Worm (Caenorhabditis elegans) whole organism, L4 larva: Measurements from ENCODE around the gene col-126.

Experiments used
- F49E8.2 ChIP-seq: sonication (generic microtip); optimal IDR thresholded peaks from 2 replicates; lab custom pipeline; 2016; ENCODE audit warnings: missing compliant biosample characterization, mild to moderate bottlenecking, missing genetic modification characterization, borderline replicate concordance
- T26A8.4 ChIP-seq: fragments of 200-800 bp; sonication (Bioruptor generic); IDR thresholded peaks from 2 replicates; pipeline ENCODE4 v1.3.6; 2022; ENCODE audit warnings: missing genetic modification characterization, missing compliant biosample characterization
- dmd-8 ChIP-seq: fragments of 200-800 bp; sonication (Bioruptor generic); IDR thresholded peaks from 2 replicates; pipeline ENCODE4 v1.3.6; 2022; ENCODE audit warnings: missing genetic modification characterization, missing compliant biosample characterization
- egl-27 ChIP-seq: sonication (generic microtip); optimal IDR thresholded peaks from 3 replicates; lab custom pipeline; 2017; ENCODE audit warnings: missing biosample characterization, missing genetic modification reagents, missing genetic modification characterization
- fkh-10 ChIP-seq: fragments of 150-350 bp; optimal IDR thresholded peaks from 2 replicates; lab custom pipeline; 2014; ENCODE audit warnings: missing biosample characterization, missing genetic modification reagents, missing genetic modification characterization
- fos-1 ChIP-seq: fragments of 150-350 bp; optimal IDR thresholded peaks from 2 replicates; lab custom pipeline; 2014; ENCODE audit warnings: missing biosample characterization, missing genetic modification characterization
- lin-13 ChIP-seq: fragments of 150-350 bp; optimal IDR thresholded peaks from 2 replicates; lab custom pipeline; 2014; ENCODE audit warnings: missing biosample characterization, missing genetic modification reagents, missing genetic modification characterization
- lsy-2 ChIP-seq, 2 experiments: fragments of 150-350 bp in 1 of 2; sonication (generic microtip) in 1 of 2; optimal IDR thresholded peaks; 2 replicates each; lab custom pipeline; 2014 to 2017; ENCODE audit warnings: missing biosample characterization in 2 of 2, missing genetic modification characterization in 2 of 2
- nhr-237 ChIP-seq: sonication (generic microtip); optimal IDR thresholded peaks from 2 replicates; lab custom pipeline; 2017; ENCODE audit warnings: missing biosample characterization, missing genetic modification characterization
- sdz-12 ChIP-seq: fragments of 200-800 bp; sonication (Bioruptor generic); optimal IDR thresholded peaks from 2 replicates; lab custom pipeline; 2018; ENCODE audit warnings: mild to moderate bottlenecking, missing genetic modification characterization, missing compliant biosample characterization
- snpc-1.2 ChIP-seq: fragments of 200-800 bp; sonication (Bioruptor generic); IDR thresholded peaks from 2 replicates; pipeline ENCODE4 v1.3.6; 2022; ENCODE audit warnings: missing genetic modification reagents, missing genetic modification characterization, missing compliant biosample characterization
- tra-1 ChIP-seq: fragments of 200-800 bp; sonication (Bioruptor generic); IDR thresholded peaks from 2 replicates; pipeline ENCODE4 v1.3.6; 2022; ENCODE audit warnings: missing genetic modification reagents, missing genetic modification characterization, missing compliant biosample characterization
- unc-62 ChIP-seq, 3 experiments: fragments of 150-350 bp in 1 of 3; sonication (generic microtip); optimal IDR thresholded peaks in 2 of 3; peaks in 1 of 3; 1 replicate in 1 of 3; 2 replicates in 2 of 3; lab custom pipeline; 2014 to 2017; ENCODE audit warnings: missing biosample characterization in 3 of 3, missing genetic modification characterization in 3 of 3, missing genetic modification reagents in 3 of 3, missing genotype in 1 of 3

ce11 chrIV:11226545-11226944, 36.7 kb upstream of the col-126 start:
- no peak for TF ChIP-seq snpc-1.2 (GFP tag; lab: Robert Waterston, UW)
- no peak for TF ChIP-seq fkh-10 (GFP tag; lab: Kevin White, UChicago)
- TF ChIP-seq T26A8.4: no peak
- no peak for TF ChIP-seq nhr-237
- TF ChIP-seq unc-62 (GFP tag; optimal IDR thresholded peaks at IDR 0.05 in 1 of 2; lab: Kevin White, UChicago): no peak
- no peak for TF ChIP-seq unc-62 (tag; optimal IDR thresholded peaks at IDR 0.05; lab: Kevin White, UChicago)
- no peak for TF ChIP-seq fos-1 (tag; lab: Kevin White, UChicago)
- no peak for TF ChIP-seq egl-27
- TF ChIP-seq lin-13 (GFP tag; lab: Kevin White, UChicago): no peak
- no peak for TF ChIP-seq lsy-2 (tag; optimal IDR thresholded peaks at IDR 0.05; lab: Kevin White, UChicago)
- no peak for TF ChIP-seq dmd-8 (GFP tag; lab: Robert Waterston, UW)
- TF ChIP-seq tra-1 (GFP tag; lab: Robert Waterston, UW): no peak
- no peak for TF ChIP-seq F49E8.2 (tag; lab: Kevin White, UChicago)
- no peak for TF ChIP-seq sdz-12 (GFP tag; lab: Kevin White, UChicago)
